Fruit fly (Drosophila melanogaster) whole organism, embryonic: ENCODE data around the gene SrpRbeta.

Experiments
- Bgb ChIP-seq: fragments of 200-800 bp; sonication (Bioruptor generic); IDR thresholded peaks from 2 replicates; pipeline ENCODE4 v1.3.6; 2022; ENCODE audit warnings: missing biosample characterization, missing genetic modification characterization; ENCODE audit not compliant: partially characterized antibody
- CG11504 ChIP-seq: fragments of 200-800 bp; sonication (Bioruptor generic); optimal IDR thresholded peaks from 3 replicates; lab custom pipeline; 2019; ENCODE audit warnings: missing biosample characterization, mild to moderate bottlenecking, missing genetic modification characterization, moderate library complexity
- CG12104 ChIP-seq: fragments of 200-800 bp; sonication (Bioruptor generic); optimal IDR thresholded peaks from 3 replicates; lab custom pipeline; 2016; ENCODE audit warnings: missing biosample characterization, missing genetic modification characterization
- CG12219 ChIP-seq: fragments of 200-800 bp; sonication (Bioruptor generic); optimal IDR thresholded peaks from 3 replicates; lab custom pipeline; 2018; ENCODE audit warnings: missing biosample characterization, mild to moderate bottlenecking, missing genetic modification characterization
- CG12391 ChIP-seq: fragments of 200-800 bp; sonication (Bioruptor generic); optimal IDR thresholded peaks from 3 replicates; lab custom pipeline; 2018; ENCODE audit warnings: missing biosample characterization, mild to moderate bottlenecking, missing genetic modification characterization, moderate library complexity
- CG14050 ChIP-seq: fragments of 200-800 bp; sonication (Bioruptor generic); IDR thresholded peaks from 3 replicates; pipeline ENCODE4 v1.3.6; 2022; ENCODE audit warnings: missing biosample characterization, missing genetic modification characterization
- CG14965 ChIP-seq: fragments of 200-800 bp; sonication (Bioruptor generic); optimal IDR thresholded peaks from 2 replicates; lab custom pipeline; 2016; ENCODE audit warnings: missing biosample characterization, missing genetic modification characterization, borderline replicate concordance
- CG1529 ChIP-seq: fragments of 200-800 bp; sonication (Bioruptor generic); optimal IDR thresholded peaks from 3 replicates; lab custom pipeline; 2018; ENCODE audit warnings: missing biosample characterization, missing genetic modification characterization
- CG15514 ChIP-seq: fragments of 200-800 bp; sonication (Bioruptor generic); optimal IDR thresholded peaks from 3 replicates; lab custom pipeline; 2017; ENCODE audit warnings: missing biosample characterization, missing genetic modification characterization, mild to moderate bottlenecking, moderate library complexity, missing genetic modification reagents
- CG15696 ChIP-seq: fragments of 200-800 bp; sonication (Bioruptor generic); optimal IDR thresholded peaks from 2 replicates; lab custom pipeline; 2019; ENCODE audit warnings: missing biosample characterization, mild to moderate bottlenecking, missing genetic modification characterization, moderate library complexity
- CG1647 ChIP-seq: fragments of 200-800 bp; sonication (Bioruptor generic); optimal IDR thresholded peaks from 3 replicates; lab custom pipeline; 2016; ENCODE audit warnings: missing biosample characterization, missing genetic modification characterization
- CG16813 ChIP-seq: fragments of 200-800 bp; sonication (Bioruptor generic); IDR thresholded peaks from 3 replicates; pipeline ENCODE4 v1.3.6; 2022; ENCODE audit warnings: missing biosample characterization, missing genetic modification characterization; ENCODE audit not compliant: partially characterized antibody
- CG33213 ChIP-seq: fragments of 200-800 bp; sonication (Bioruptor generic); optimal IDR thresholded peaks from 3 replicates; lab custom pipeline; 2016; ENCODE audit warnings: missing biosample characterization, missing genetic modification characterization
- CG4328 ChIP-seq: fragments of 200-800 bp; sonication (Bioruptor generic); optimal IDR thresholded peaks from 3 replicates; lab custom pipeline; 2017; ENCODE audit warnings: missing biosample characterization, missing genetic modification reagents, missing genetic modification characterization
- CG4360 ChIP-seq: fragments of 200-800 bp; sonication (Bioruptor generic); IDR thresholded peaks from 2 replicates; pipeline ENCODE4 v1.3.6; 2022; ENCODE audit warnings: missing biosample characterization, missing genetic modification characterization
- CG6272 ChIP-seq: fragments of 200-800 bp; sonication (Bioruptor generic); IDR thresholded peaks from 2 replicates; pipeline ENCODE4 v1.3.6; 2022; ENCODE audit warnings: missing biosample characterization, missing genetic modification characterization
- CG6854 ChIP-seq: fragments of 200-800 bp; sonication (Bioruptor generic); optimal IDR thresholded peaks from 3 replicates; lab custom pipeline; 2017; ENCODE audit warnings: missing biosample characterization, mild to moderate bottlenecking, missing genetic modification characterization
- CG7372 ChIP-seq: fragments of 200-800 bp; sonication (Bioruptor generic); IDR thresholded peaks from 2 replicates; pipeline ENCODE4 v1.3.6; 2022; ENCODE audit warnings: missing biosample characterization, missing genetic modification characterization
- CG8478 ChIP-seq: fragments of >200 bp; optimal IDR thresholded peaks from 2 replicates; lab custom pipeline; 2018
- CG9215 ChIP-seq: fragments of 200-800 bp; sonication (Bioruptor generic); IDR thresholded peaks from 2 replicates; pipeline ENCODE4 v1.3.6; 2022; ENCODE audit warnings: missing biosample characterization, missing genetic modification characterization
- Chrac-16 ChIP-seq: fragments of 200-800 bp; sonication (Bioruptor generic); optimal IDR thresholded peaks from 3 replicates; lab custom pipeline; 2016; ENCODE audit warnings: missing biosample characterization, missing genetic modification characterization
- Hey ChIP-seq: fragments of 200-800 bp; sonication (Bioruptor generic); optimal IDR thresholded peaks from 3 replicates; lab custom pipeline; 2018; ENCODE audit warnings: missing biosample characterization, mild to moderate bottlenecking, missing genetic modification characterization
- Hr39 ChIP-seq: fragments of >200 bp; optimal IDR thresholded peaks from 2 replicates; lab custom pipeline; 2017
- Hr51 ChIP-seq, 2 experiments: fragments of 200-800 bp; sonication (Bioruptor generic); optimal IDR thresholded peaks; 2 replicates in 1 of 2; 3 replicates in 1 of 2; lab custom pipeline; 2016 to 2018; ENCODE audit warnings: missing biosample characterization in 2 of 2, missing genetic modification characterization in 2 of 2, mild to moderate bottlenecking in 1 of 2, moderate library complexity in 1 of 2
- Hr78 ChIP-seq, 2 experiments: fragments of 200-800 bp in 1 of 2; fragments of >200 bp in 1 of 2; sonication (Bioruptor generic) in 1 of 2; optimal IDR thresholded peaks; 2 replicates each; lab custom pipeline; 2017 to 2019; ENCODE audit warnings: missing biosample characterization in 2 of 2, missing genetic modification characterization in 2 of 2, mild to moderate bottlenecking in 1 of 2, moderate library complexity in 1 of 2
- Lim3 ChIP-seq: fragments of 200-800 bp; sonication (Bioruptor generic); IDR thresholded peaks from 2 replicates; pipeline ENCODE4 v1.3.6; 2022; ENCODE audit warnings: missing biosample characterization, missing genetic modification characterization
- Mad ChIP-seq: fragments of 200-800 bp; sonication (Bioruptor generic); optimal IDR thresholded peaks from 2 replicates; lab custom pipeline; 2016; ENCODE audit warnings: missing biosample characterization, missing genetic modification characterization
- Neu2 ChIP-seq: fragments of 200-800 bp; sonication (Bioruptor generic); optimal IDR thresholded peaks from 3 replicates; lab custom pipeline; 2016; ENCODE audit warnings: missing biosample characterization, missing genetic modification characterization, borderline replicate concordance
- Oaz ChIP-seq: fragments of 200-800 bp; sonication (Bioruptor generic); IDR thresholded peaks from 2 replicates; pipeline ENCODE4 v1.3.6; 2022; ENCODE audit warnings: missing biosample characterization, missing genetic modification characterization
- PHDP ChIP-seq: fragments of 200-800 bp; sonication (Bioruptor generic); optimal IDR thresholded peaks from 3 replicates; lab custom pipeline; 2018; ENCODE audit warnings: missing biosample characterization, mild to moderate bottlenecking, missing genetic modification characterization, moderate library complexity
- Ptx1 ChIP-seq: fragments of 200-800 bp; sonication (Bioruptor generic); IDR thresholded peaks from 2 replicates; pipeline ENCODE4 v1.3.6; 2022; ENCODE audit warnings: missing biosample characterization, missing genetic modification characterization
- bigmax ChIP-seq: fragments of 200-800 bp; sonication (Bioruptor generic); optimal IDR thresholded peaks from 2 replicates; lab custom pipeline; 2018; ENCODE audit warnings: missing biosample characterization, mild to moderate bottlenecking, missing genetic modification characterization
- cato ChIP-seq: fragments of 200-800 bp; sonication (Bioruptor generic); optimal IDR thresholded peaks from 2 replicates; lab custom pipeline; 2016; ENCODE audit warnings: missing biosample characterization, missing genetic modification characterization, borderline replicate concordance
- disco-r ChIP-seq: fragments of 200-800 bp; sonication (Bioruptor generic); optimal IDR thresholded peaks from 2 replicates; lab custom pipeline; 2016; ENCODE audit warnings: missing biosample characterization, missing genetic modification characterization
- ewg ChIP-seq: fragments of 200-800 bp; sonication (Bioruptor generic); optimal IDR thresholded peaks from 3 replicates; lab custom pipeline; 2017; ENCODE audit warnings: mild to moderate bottlenecking, missing biosample characterization, missing genetic modification reagents, missing genetic modification characterization
- fd96Cb ChIP-seq: fragments of 200-800 bp; sonication (Bioruptor generic); optimal IDR thresholded peaks from 2 replicates; lab custom pipeline; 2018; ENCODE audit warnings: missing biosample characterization, mild to moderate bottlenecking, missing genetic modification characterization, moderate library complexity
- ftz-f1 ChIP-seq: fragments of 200-800 bp; sonication (Bioruptor generic); optimal IDR thresholded peaks from 2 replicates; lab custom pipeline; 2016; ENCODE audit warnings: missing biosample characterization, missing genetic modification characterization
- gem ChIP-seq: fragments of 200-800 bp; sonication (Bioruptor generic); optimal IDR thresholded peaks from 2 replicates; lab custom pipeline; 2019; ENCODE audit warnings: missing biosample characterization, mild to moderate bottlenecking, missing genetic modification characterization, moderate library complexity
- grn ChIP-seq: fragments of 200-800 bp; sonication (Bioruptor generic); optimal IDR thresholded peaks from 3 replicates; lab custom pipeline; 2017; ENCODE audit warnings: missing biosample characterization, missing genetic modification characterization
- insv ChIP-seq, 2 experiments: fragments of 200-800 bp; sonication (Bioruptor generic); optimal IDR thresholded peaks; 3 replicates each; lab custom pipeline; 2016 to 2018; ENCODE audit warnings: missing biosample characterization in 2 of 2, missing genetic modification characterization in 2 of 2
- mirr ChIP-seq: fragments of 200-800 bp; sonication (Bioruptor generic); optimal IDR thresholded peaks from 3 replicates; lab custom pipeline; 2018; ENCODE audit warnings: missing biosample characterization, mild to moderate bottlenecking, missing genetic modification characterization
- nerfin-2 ChIP-seq: fragments of 200-800 bp; sonication (Bioruptor generic); IDR thresholded peaks from 2 replicates; pipeline ENCODE4 v1.3.6; 2022; ENCODE audit warnings: missing biosample characterization, missing genetic modification characterization; ENCODE audit not compliant: partially characterized antibody
- nmo ChIP-seq: fragments of 200-800 bp; sonication (Bioruptor generic); optimal IDR thresholded peaks from 2 replicates; lab custom pipeline; 2018; ENCODE audit warnings: missing biosample characterization, mild to moderate bottlenecking, missing genetic modification characterization, moderate library complexity
- odd ChIP-seq: fragments of 200-800 bp; sonication (Bioruptor generic); optimal IDR thresholded peaks from 2 replicates; lab custom pipeline; 2017; ENCODE audit warnings: missing biosample characterization, mild to moderate bottlenecking, missing genetic modification characterization
- ranshi ChIP-seq: fragments of 200-800 bp; sonication (Bioruptor generic); IDR thresholded peaks from 2 replicates; pipeline ENCODE4 v1.3.6; 2022; ENCODE audit warnings: missing biosample characterization, missing genetic modification characterization
- repo ChIP-seq: fragments of 200-800 bp; sonication (Bioruptor generic); optimal IDR thresholded peaks from 2 replicates; lab custom pipeline; 2016; ENCODE audit warnings: missing biosample characterization, missing genetic modification characterization
- scrt ChIP-seq: fragments of 200-800 bp; sonication (Bioruptor generic); optimal IDR thresholded peaks from 2 replicates; lab custom pipeline; 2018; ENCODE audit warnings: missing biosample characterization, mild to moderate bottlenecking, missing genetic modification characterization, moderate library complexity
- sna ChIP-seq: fragments of 200-800 bp; sonication (Bioruptor generic); IDR thresholded peaks from 2 replicates; pipeline ENCODE4 v1.3.6; 2022; ENCODE audit warnings: missing biosample characterization, missing genetic modification characterization; ENCODE audit not compliant: partially characterized antibody
- so ChIP-seq: fragments of 200-800 bp; sonication (Bioruptor generic); IDR thresholded peaks from 3 replicates; pipeline ENCODE4 v1.3.6; 2022; ENCODE audit warnings: missing biosample characterization, missing genetic modification characterization
- tup ChIP-seq: fragments of 200-800 bp; sonication (Bioruptor generic); optimal IDR thresholded peaks from 2 replicates; lab custom pipeline; 2016; ENCODE audit warnings: missing biosample characterization, mild to moderate bottlenecking, missing genetic modification characterization, moderate library complexity
- wdn ChIP-seq: fragments of 200-800 bp; sonication (Bioruptor generic); IDR thresholded peaks from 2 replicates; pipeline ENCODE4 v1.3.6; 2022; ENCODE audit warnings: missing biosample characterization, missing genetic modification characterization

Gene SrpRbeta

dm6 chr3L:8767876-8768275 lies 47.9 kb upstream of the SrpRbeta start (continued):
- TF ChIP-seq Chrac-16 (GFP tag; lab: Kevin White, UChicago) (peak; percentile 11), nmo (GFP tag; lab: Kevin White, UChicago) (peak; percentile 39), grn (peak; percentile 12), tup (no peak), mirr (GFP tag; lab: Kevin White, UChicago) (no peak), CG15696 (tag; lab: Kevin White, UChicago) (no peak), fd96Cb (tag; lab: Kevin White, UChicago) (no peak), CG15514 (peak; percentile 27), Neu2 (no peak), ftz-f1 (GFP tag; lab: Kevin White, UChicago) (no peak), nerfin-2 (no peak), CG12391 (tag; lab: Kevin White, UChicago) (peak; percentile 25), PHDP (tag; lab: Kevin White, UChicago) (peak; percentile 59), CG11504 (tag; lab: Kevin White, UChicago) (peak; percentile 64), wdn (no peak), CG4360 (no peak), so (GFP tag; lab: Robert Waterston, UW) (no peak), CG12219 (GFP tag; lab: Kevin White, UChicago) (peak; percentile 35), CG6854 (GFP tag; lab: Kevin White, UChicago) (peak; percentile 20), CG12104 (GFP tag; lab: Kevin White, UChicago) (peak; percentile 16), Lim3 (no peak), disco-r (GFP tag; lab: Kevin White, UChicago) (no peak), CG7372 (GFP tag; lab: Robert Waterston, UW) (0 out of 2 replicates have a peak, but pooled peaks have one; percentile 10), CG6272 (GFP tag; lab: Robert Waterston, UW) (no peak), Hr51 (GFP tag; optimal IDR thresholded peaks at IDR 0.05; lab: Kevin White, UChicago) (peak in 1 of 2 experiments; percentile 44), Hr39 (no peak), CG1529 (GFP tag; lab: Kevin White, UChicago) (no peak), ewg (GFP tag; lab: Kevin White, UChicago) (no peak), Ptx1 (peak; percentile 54; the same call in 1 of the 2 replicates), Mad (GFP tag; lab: Kevin White, UChicago) (no peak), cato (no peak), insv (GFP tag; optimal IDR thresholded peaks at IDR 0.05; lab: Kevin White, UChicago) (no peak), odd (GFP tag; lab: Kevin White, UChicago) (no peak), CG9215 (peak; percentile 62), gem (tag; lab: Kevin White, UChicago) (peak; percentile 60), ranshi (peak; percentile 11; the same call in 1 of the 2 replicates), bigmax (GFP tag; lab: Kevin White, UChicago) (no peak), CG14965 (no peak), CG8478 (lab: Kevin White, UChicago) (no peak), sna (GFP tag; lab: Robert Waterston, UW) (no peak), scrt (GFP tag; lab: Kevin White, UChicago) (peak; percentile 28), Hey (tag; lab: Kevin White, UChicago) (no peak), CG16813 (no peak), CG14050 (GFP tag; lab: Robert Waterston, UW) (no peak), CG33213 (GFP tag; lab: Kevin White, UChicago) (no peak), Bgb (GFP tag; lab: Robert Waterston, UW) (no peak), CG4328 (GFP tag; lab: Kevin White, UChicago) (no peak), Oaz (GFP tag; lab: Robert Waterston, UW) (no peak), repo (GFP tag; lab: Kevin White, UChicago) (no peak), Hr78 (GFP tag; optimal IDR thresholded peaks at IDR 0.05; lab: Kevin White, UChicago) (no peak), CG1647 (GFP tag; lab: Kevin White, UChicago) (no peak)
